Worm (Caenorhabditis elegans) whole organism, L2 larva: ENCODE data around the gene F48G7.5.

Experiments used
- alr-1 ChIP-seq: fragments of 150-350 bp; optimal IDR thresholded peaks from 2 replicates; lab custom pipeline; 2014; ENCODE audit warnings: missing biosample characterization, missing genetic modification characterization
- lin-11 ChIP-seq: fragments of 150-350 bp; sonication (generic microtip); optimal IDR thresholded peaks from 2 replicates; lab custom pipeline; 2014; ENCODE audit warnings: missing biosample characterization, missing genetic modification characterization, inconsistent platforms, mixed read lengths
- lin-39 ChIP-seq: fragments of 150-350 bp; optimal IDR thresholded peaks from 2 replicates; lab custom pipeline; 2014; ENCODE audit warnings: missing biosample characterization, missing genetic modification reagents, missing genetic modification characterization
- nhr-11 ChIP-seq: fragments of 150-350 bp; optimal IDR thresholded peaks from 2 replicates; lab custom pipeline; 2014; ENCODE audit warnings: missing biosample characterization, missing genetic modification characterization
- nhr-12 ChIP-seq: fragments of 150-350 bp; optimal IDR thresholded peaks from 2 replicates; lab custom pipeline; 2014; ENCODE audit warnings: missing biosample characterization, missing genetic modification characterization
- unc-62 ChIP-seq: fragments of 150-350 bp; optimal IDR thresholded peaks from 2 replicates; lab custom pipeline; 2014; ENCODE audit warnings: missing biosample characterization, missing genetic modification reagents, missing genetic modification characterization

DNA sequence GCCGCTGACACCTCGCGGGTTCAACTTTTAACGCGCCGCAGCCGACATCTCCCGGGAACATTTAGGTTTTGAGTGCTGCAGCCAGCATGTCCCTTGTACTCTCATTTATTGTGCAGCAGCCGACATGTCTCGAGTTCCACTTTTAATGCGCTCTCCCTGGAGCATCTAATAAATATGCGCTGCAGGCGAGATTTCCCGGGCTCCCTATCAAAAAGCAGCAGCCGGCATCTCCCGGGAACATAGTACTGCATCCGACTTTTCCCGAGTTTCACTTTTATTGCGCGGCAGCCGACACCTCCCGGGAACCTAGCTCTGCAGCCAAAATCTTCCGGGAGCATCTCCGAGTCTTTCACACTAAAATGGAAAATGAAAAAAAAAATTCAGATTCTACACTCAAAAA lies 1.7 kb downstream of the F48G7.5 start:
- TF ChIP-seq lin-39 (tag; lab: Kevin White, UChicago): no peak
- TF ChIP-seq alr-1 (tag; lab: Kevin White, UChicago): no peak
- TF ChIP-seq nhr-11: no peak
- TF ChIP-seq nhr-12 (tag; lab: Kevin White, UChicago): no peak
- TF ChIP-seq unc-62 (GFP tag; lab: Kevin White, UChicago): no peak
- no peak for TF ChIP-seq lin-11 (tag; lab: Kevin White, UChicago)
